Worm (Caenorhabditis elegans): ENCODE data around the gene mtre-1.

ce11 chrII:8092537-8092936 lies 42.2 kb upstream of the mtre-1 start, which contains the start of gene ltd-1:
- TF ChIP-seq ceh-13 (GFP tag; optimal IDR thresholded peaks at IDR 0.05) (no peak), ama-1 (optimal IDR thresholded peaks at IDR 0.05) (no peak), hmbx-1 (tag; optimal IDR thresholded peaks at IDR 0.05) (no peak), tra-4 (tag; optimal IDR thresholded peaks at IDR 0.05) (no peak), aly-1 (tag; optimal IDR thresholded peaks at IDR 0.05) (no peak), ets-7 (tag; optimal IDR thresholded peaks at IDR 0.05) (no peak), hmg-4 (GFP tag; optimal IDR thresholded peaks at IDR 0.05) (no peak), hnd-1 (tag; optimal IDR thresholded peaks at IDR 0.05) (no peak), scrt-1 (GFP tag; IDR thresholded peaks at IDR 0.05) (no peak)

All from whole organism, early embryonic.